Worm (Caenorhabditis elegans) whole organism, early embryonic: ENCODE results near the gene M199.9.

Experiments used
- B0310.2 ChIP-seq: sonication (generic microtip); optimal IDR thresholded peaks from 2 replicates; lab custom pipeline; 2016; ENCODE audit warnings: mild to moderate bottlenecking, missing genetic modification characterization, missing compliant biosample characterization
- F13C5.2 ChIP-seq: sonication (generic microtip); optimal IDR thresholded peaks from 2 replicates; lab custom pipeline; 2017; ENCODE audit warnings: mild to moderate bottlenecking, missing genetic modification characterization, inconsistent platforms, missing compliant biosample characterization
- aly-1 ChIP-seq: sonication (generic microtip); optimal IDR thresholded peaks from 2 replicates; lab custom pipeline; 2016; ENCODE audit warnings: missing genetic modification characterization, missing compliant biosample characterization
- ama-1 ChIP-seq: fragments of 150-350 bp; optimal IDR thresholded peaks from 2 replicates; lab custom pipeline; 2014
- ceh-13 ChIP-seq: fragments of 200-800 bp; sonication (Bioruptor generic); optimal IDR thresholded peaks from 2 replicates; lab custom pipeline; 2018; ENCODE audit warnings: mild to moderate bottlenecking, missing genetic modification characterization, missing compliant biosample characterization
- ceh-36 ChIP-seq: sonication (generic microtip); optimal IDR thresholded peaks from 2 replicates; lab custom pipeline; 2016; ENCODE audit warnings: missing genetic modification characterization, inconsistent platforms, missing compliant biosample characterization
- ets-7 ChIP-seq: sonication (generic microtip); optimal IDR thresholded peaks from 2 replicates; lab custom pipeline; 2016; ENCODE audit warnings: missing genotype, missing genetic modification characterization, missing compliant biosample characterization
- flt-1 ChIP-seq: fragments of 200-800 bp; sonication (Bioruptor generic); IDR thresholded peaks from 2 replicates; pipeline ENCODE4 v1.3.6; 2022; ENCODE audit warnings: missing genetic modification characterization, missing compliant biosample characterization
- hmbx-1 ChIP-seq: sonication (generic microtip); optimal IDR thresholded peaks from 2 replicates; lab custom pipeline; 2016; ENCODE audit warnings: mild to moderate bottlenecking, missing genetic modification characterization, missing compliant biosample characterization
- hmg-4 ChIP-seq: fragments of 200-800 bp; sonication (Bioruptor generic); optimal IDR thresholded peaks from 2 replicates; lab custom pipeline; 2018; ENCODE audit warnings: mild to moderate bottlenecking, missing genetic modification characterization, missing compliant biosample characterization
- hnd-1 ChIP-seq: sonication (generic microtip); optimal IDR thresholded peaks from 2 replicates; lab custom pipeline; 2016; ENCODE audit warnings: missing genetic modification characterization, missing compliant biosample characterization
- sea-1 ChIP-seq: fragments of 200-800 bp; sonication (Bioruptor generic); conservative IDR thresholded peaks from 2 replicates; pipeline ENCODE4 v1.3.6; 2022; ENCODE audit warnings: missing genetic modification characterization, missing compliant biosample characterization
- tbx-37 ChIP-seq: fragments of 200-800 bp; sonication (Bioruptor generic); conservative IDR thresholded peaks from 2 replicates; pipeline ENCODE4 v1.3.6; 2022; ENCODE audit warnings: missing genetic modification reagents, missing genetic modification characterization, missing compliant biosample characterization
- tra-4 ChIP-seq: sonication (generic microtip); optimal IDR thresholded peaks from 2 replicates; lab custom pipeline; 2017; ENCODE audit warnings: missing genetic modification characterization, missing compliant biosample characterization

DNA sequence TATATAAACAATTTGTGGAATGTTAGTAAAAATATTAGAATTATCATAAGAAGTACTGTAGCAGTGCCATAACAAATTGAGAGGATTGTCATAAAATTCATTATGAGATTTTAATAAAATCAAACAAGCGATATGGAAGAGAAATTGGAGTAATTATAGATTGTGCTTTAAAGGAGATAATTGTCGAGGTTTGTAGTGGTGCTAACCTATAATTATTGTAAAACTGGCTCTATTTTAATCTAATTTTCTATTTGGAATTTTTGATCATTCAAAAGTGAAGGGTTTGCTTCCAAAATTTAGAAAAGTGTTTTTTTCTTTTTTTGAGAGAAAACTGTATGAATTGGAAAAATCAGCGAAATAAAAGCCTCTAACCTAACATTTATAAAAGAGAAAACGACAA, 13.2 kb upstream of the M199.9 start, which contains the start of gene srg-51:
- no peak for TF ChIP-seq flt-1 (GFP tag; lab: Robert Waterston, UW)
- TF ChIP-seq sea-1 (GFP tag; lab: Robert Waterston, UW) = no peak
- no peak for TF ChIP-seq ama-1 (lab: Kevin White, UChicago)
- TF ChIP-seq hnd-1 (tag; lab: Kevin White, UChicago) = no peak
- no peak for TF ChIP-seq hmbx-1 (tag; lab: Kevin White, UChicago)
- no peak for TF ChIP-seq tra-4 (tag; lab: Kevin White, UChicago)
- no peak for TF ChIP-seq B0310.2 (tag; lab: Kevin White, UChicago)
- TF ChIP-seq hmg-4 (GFP tag; lab: Kevin White, UChicago) = no peak
- TF ChIP-seq F13C5.2 (tag; lab: Kevin White, UChicago) = no peak
- no peak for TF ChIP-seq aly-1
- TF ChIP-seq ceh-36 (tag; lab: Kevin White, UChicago) = no peak
- TF ChIP-seq ets-7 (tag; lab: Kevin White, UChicago) = no peak
- TF ChIP-seq tbx-37 (GFP tag; lab: Robert Waterston, UW) = no peak
- TF ChIP-seq ceh-13 = no peak
